Fruit fly (Drosophila melanogaster) S2 (cell line): ENCODE results near the gene Mtr3.

Experiments used
- CG8478 ChIP-seq: fragments of >200 bp; optimal IDR thresholded peaks from 2 replicates; lab custom pipeline; 2018
- CTCF ChIP-seq, 2 experiments: fragments of >200 bp; optimal IDR thresholded peaks; 2 replicates each; lab custom pipeline; 2018

DNA sequence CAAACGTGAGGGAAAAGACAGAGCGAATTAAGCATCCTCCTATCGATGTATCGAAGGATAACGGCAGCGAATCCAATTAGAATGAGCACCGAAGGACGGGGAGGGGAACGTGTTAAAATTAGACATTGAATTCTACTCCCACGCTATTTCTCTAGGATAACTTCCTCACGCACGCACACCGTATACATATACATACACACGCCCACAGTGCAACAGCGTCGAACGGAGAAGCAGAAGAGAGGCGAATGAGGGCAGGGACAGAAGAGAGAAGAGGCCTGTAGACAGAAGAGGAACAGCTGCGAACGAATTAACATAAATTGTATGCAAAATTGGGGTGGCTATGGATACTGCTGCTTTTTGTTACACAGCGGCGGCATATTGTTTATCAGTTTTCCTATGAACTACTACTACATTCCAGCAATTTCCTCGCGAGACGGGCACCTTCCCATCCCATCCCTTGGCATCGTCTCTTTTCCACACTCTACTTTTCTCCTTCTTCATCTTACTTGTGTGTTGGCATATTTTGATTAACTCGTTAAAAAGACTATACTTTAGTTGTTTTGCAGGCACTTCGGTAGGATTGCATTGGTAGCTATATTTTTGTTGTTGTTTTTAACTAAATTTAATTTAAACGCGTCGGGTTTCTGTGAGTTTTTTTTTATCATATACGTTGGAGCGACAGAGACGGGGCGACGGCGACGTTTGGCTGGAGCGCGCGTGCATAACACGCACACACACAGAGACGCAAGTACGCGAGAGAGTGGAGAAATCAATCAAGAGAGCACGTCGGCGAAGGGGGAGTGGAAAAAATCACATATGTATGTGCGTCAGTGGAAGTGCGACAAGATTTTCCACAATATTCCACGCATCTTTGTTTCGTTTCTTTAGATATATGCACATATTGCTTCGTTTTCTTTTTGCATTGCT is 5.1 kb downstream of the Mtr3 start:
- TF ChIP-seq CTCF (optimal IDR thresholded peaks at IDR 0.05; lab: Kevin White, UChicago) (no peak), CG8478 (lab: Kevin White, UChicago) (no peak)
